Fruit fly (Drosophila melanogaster) whole organism, embryonic: Measurements from ENCODE around the gene CG15333.
A peak's percentile ranks its signal among the peaks of the same experiment; 100 is the strongest.

Experiments used
- Abd-B ChIP-seq: fragments of 200-800 bp; sonication (Bioruptor generic); optimal IDR thresholded peaks from 2 replicates; lab custom pipeline; 2018; ENCODE audit warnings: missing biosample characterization, mild to moderate bottlenecking, missing genetic modification characterization, moderate library complexity
- CG10267 ChIP-seq: fragments of 200-800 bp; sonication (Bioruptor generic); optimal IDR thresholded peaks from 2 replicates; lab custom pipeline; 2018; ENCODE audit warnings: missing biosample characterization, mild to moderate bottlenecking, missing genetic modification characterization, moderate library complexity
- CG10543 ChIP-seq: fragments of 200-800 bp; sonication (Bioruptor generic); optimal IDR thresholded peaks from 3 replicates; lab custom pipeline; 2017; ENCODE audit warnings: missing biosample characterization, mild to moderate bottlenecking, missing genetic modification characterization, moderate library complexity
- CG12769 ChIP-seq: fragments of 200-800 bp; sonication (Bioruptor generic); optimal IDR thresholded peaks from 2 replicates; lab custom pipeline; 2019; ENCODE audit warnings: missing biosample characterization, mild to moderate bottlenecking, missing genetic modification characterization, moderate library complexity
- CG12942 ChIP-seq: fragments of 200-800 bp; sonication (Bioruptor generic); optimal IDR thresholded peaks from 3 replicates; lab custom pipeline; 2016; ENCODE audit warnings: missing biosample characterization, missing genetic modification characterization
- CG15269 ChIP-seq: fragments of 200-800 bp; sonication (Bioruptor generic); optimal IDR thresholded peaks from 2 replicates; lab custom pipeline; 2018; ENCODE audit warnings: missing biosample characterization, mild to moderate bottlenecking, missing genetic modification characterization, moderate library complexity
- CG1647 ChIP-seq: fragments of 200-800 bp; sonication (Bioruptor generic); optimal IDR thresholded peaks from 3 replicates; lab custom pipeline; 2016; ENCODE audit warnings: missing biosample characterization, missing genetic modification characterization
- CG16815 ChIP-seq: fragments of 200-800 bp; sonication (Bioruptor generic); optimal IDR thresholded peaks from 3 replicates; lab custom pipeline; 2017; ENCODE audit warnings: missing biosample characterization, mild to moderate bottlenecking, missing genetic modification characterization
- CG18011 ChIP-seq: fragments of 200-800 bp; sonication (Bioruptor generic); optimal IDR thresholded peaks from 2 replicates; lab custom pipeline; 2017; ENCODE audit warnings: missing biosample characterization, missing genetic modification characterization, mild to moderate bottlenecking, moderate library complexity, missing genotype
- CG18262 ChIP-seq: fragments of 200-800 bp; optimal IDR thresholded peaks from 3 replicates; lab custom pipeline; 2019; ENCODE audit warnings: missing biosample characterization, mild to moderate bottlenecking, missing genetic modification characterization, moderate library complexity
- CG18619 ChIP-seq: fragments of 200-800 bp; sonication (Bioruptor generic); optimal IDR thresholded peaks from 3 replicates; lab custom pipeline; 2017; ENCODE audit warnings: missing biosample characterization, mild to moderate bottlenecking, missing genetic modification characterization
- CG2202 ChIP-seq: fragments of 200-800 bp; sonication (Bioruptor generic); optimal IDR thresholded peaks from 2 replicates; lab custom pipeline; 2018; ENCODE audit warnings: missing biosample characterization, mild to moderate bottlenecking, missing genetic modification characterization
- CG2889 ChIP-seq: fragments of 200-800 bp; sonication (Bioruptor generic); IDR thresholded peaks from 3 replicates; pipeline ENCODE4 v1.3.6; 2022; ENCODE audit warnings: missing biosample characterization, missing genetic modification characterization
- CG31441 ChIP-seq: fragments of 200-800 bp; sonication (Bioruptor generic); IDR thresholded peaks from 2 replicates; pipeline ENCODE4 v1.3.6; 2022; ENCODE audit warnings: missing biosample characterization, missing genetic modification characterization
- CG32767 ChIP-seq: fragments of 200-800 bp; sonication (Bioruptor generic); IDR thresholded peaks from 2 replicates; pipeline ENCODE4 v1.3.6; 2022; ENCODE audit warnings: missing biosample characterization, missing genetic modification characterization
- CG3281 ChIP-seq: fragments of 200-800 bp; sonication (Bioruptor generic); optimal IDR thresholded peaks from 3 replicates; lab custom pipeline; 2017; ENCODE audit warnings: missing biosample characterization, mild to moderate bottlenecking, missing genetic modification characterization
- CG3995 ChIP-seq: fragments of 200-800 bp; sonication (Bioruptor generic); optimal IDR thresholded peaks from 3 replicates; lab custom pipeline; 2016; ENCODE audit warnings: missing biosample characterization, missing genetic modification characterization
- CG4617 ChIP-seq: fragments of 200-800 bp; sonication (Bioruptor generic); optimal IDR thresholded peaks from 3 replicates; lab custom pipeline; 2016; ENCODE audit warnings: missing biosample characterization, missing genetic modification characterization, borderline replicate concordance
- CG6683 ChIP-seq: fragments of 200-800 bp; sonication (Bioruptor generic); optimal IDR thresholded peaks from 2 replicates; lab custom pipeline; 2017; ENCODE audit warnings: missing biosample characterization, mild to moderate bottlenecking, missing genetic modification characterization, missing genetic modification reagents
- CG6765 ChIP-seq: fragments of 200-800 bp; sonication (Bioruptor generic); optimal IDR thresholded peaks from 3 replicates; lab custom pipeline; 2017; ENCODE audit warnings: missing biosample characterization, mild to moderate bottlenecking, missing genetic modification characterization
- CG7556 ChIP-seq: fragments of 200-800 bp; sonication (Bioruptor generic); optimal IDR thresholded peaks from 2 replicates; lab custom pipeline; 2017; ENCODE audit warnings: missing biosample characterization, mild to moderate bottlenecking, missing genetic modification characterization
- CG7786 ChIP-seq: fragments of 200-800 bp; sonication (Bioruptor generic); optimal IDR thresholded peaks from 2 replicates; lab custom pipeline; 2016; ENCODE audit warnings: missing biosample characterization, missing genetic modification characterization
- CG7928 ChIP-seq: fragments of 200-800 bp; sonication (Bioruptor generic); optimal IDR thresholded peaks from 2 replicates; lab custom pipeline; 2017; ENCODE audit warnings: missing biosample characterization, mild to moderate bottlenecking, missing genetic modification characterization
- CG7963 ChIP-seq: fragments of 200-800 bp; sonication (Bioruptor generic); IDR thresholded peaks from 3 replicates; pipeline ENCODE4 v1.3.6; 2022; ENCODE audit warnings: missing biosample characterization, missing genetic modification characterization; ENCODE audit not compliant: partially characterized antibody
- CG8359 ChIP-seq: fragments of 200-800 bp; sonication (Bioruptor generic); optimal IDR thresholded peaks from 2 replicates; lab custom pipeline; 2017; ENCODE audit warnings: missing biosample characterization, mild to moderate bottlenecking, missing genetic modification characterization, borderline replicate concordance
- Doc2 ChIP-seq: fragments of 200-800 bp; sonication (Bioruptor generic); IDR thresholded peaks from 2 replicates; pipeline ENCODE4 v1.3.6; 2022; ENCODE audit warnings: missing biosample characterization, missing genetic modification characterization
- H15 ChIP-seq: fragments of 200-800 bp; sonication (Bioruptor generic); IDR thresholded peaks from 3 replicates; pipeline ENCODE4 v1.3.6; 2022; ENCODE audit warnings: missing biosample characterization, missing genetic modification characterization
- HmgD ChIP-seq: fragments of 200-800 bp; sonication (Bioruptor generic); optimal IDR thresholded peaks from 3 replicates; lab custom pipeline; 2016; ENCODE audit warnings: missing biosample characterization, missing genetic modification characterization
- MESR4 ChIP-seq: fragments of 200-800 bp; sonication (Bioruptor generic); optimal IDR thresholded peaks from 2 replicates; lab custom pipeline; 2018; ENCODE audit warnings: missing biosample characterization, mild to moderate bottlenecking, missing genetic modification characterization, moderate library complexity
- NfI ChIP-seq: fragments of 200-800 bp; sonication (Bioruptor generic); optimal IDR thresholded peaks from 3 replicates; lab custom pipeline; 2018; ENCODE audit warnings: missing biosample characterization, mild to moderate bottlenecking, missing genetic modification characterization, moderate library complexity
- Scr ChIP-seq: fragments of 200-800 bp; sonication (Bioruptor generic); IDR thresholded peaks from 2 replicates; pipeline ENCODE4 v1.3.6; 2022; ENCODE audit warnings: missing biosample characterization, missing genetic modification characterization; ENCODE audit not compliant: partially characterized antibody
- Sox100B ChIP-seq: fragments of 200-800 bp; sonication (Bioruptor generic); optimal IDR thresholded peaks from 3 replicates; lab custom pipeline; 2018; ENCODE audit warnings: missing biosample characterization, mild to moderate bottlenecking, missing genetic modification characterization
- TFAM ChIP-seq: fragments of 200-800 bp; sonication (Bioruptor generic); optimal IDR thresholded peaks from 2 replicates; lab custom pipeline; 2017; ENCODE audit warnings: missing biosample characterization, missing genetic modification characterization, inconsistent platforms
- ase ChIP-seq: fragments of 200-800 bp; sonication (Bioruptor generic); IDR thresholded peaks from 3 replicates; pipeline ENCODE4 v1.3.6; 2022; ENCODE audit warnings: missing biosample characterization, missing genetic modification characterization
- ato ChIP-seq: fragments of 200-800 bp; sonication (Bioruptor generic); IDR thresholded peaks from 2 replicates; pipeline ENCODE4 v1.3.6; 2022; ENCODE audit warnings: missing biosample characterization, missing genetic modification characterization; ENCODE audit not compliant: partially characterized antibody
- bcd ChIP-seq: fragments of 200-800 bp; sonication (Bioruptor generic); optimal IDR thresholded peaks from 2 replicates; lab custom pipeline; 2017; ENCODE audit warnings: missing biosample characterization, mild to moderate bottlenecking, missing genetic modification characterization
- corto ChIP-seq: fragments of 200-800 bp; sonication (Bioruptor generic); optimal IDR thresholded peaks from 2 replicates; lab custom pipeline; 2016; ENCODE audit warnings: missing biosample characterization, mild to moderate bottlenecking, missing genetic modification characterization, moderate library complexity
- cwo ChIP-seq: fragments of 200-800 bp; sonication (Bioruptor generic); optimal IDR thresholded peaks from 3 replicates; lab custom pipeline; 2017; ENCODE audit warnings: missing biosample characterization, missing genetic modification characterization, mild to moderate bottlenecking, moderate library complexity, missing genetic modification reagents
- danr ChIP-seq: fragments of 200-800 bp; sonication (Bioruptor generic); IDR thresholded peaks from 2 replicates; pipeline ENCODE4 v1.3.6; 2022; ENCODE audit warnings: missing biosample characterization, missing genetic modification characterization
- ems ChIP-seq: fragments of 200-800 bp; sonication (Bioruptor generic); optimal IDR thresholded peaks from 3 replicates; lab custom pipeline; 2016; ENCODE audit warnings: missing biosample characterization, missing genetic modification characterization
- en ChIP-seq: fragments of 200-800 bp; sonication (Bioruptor generic); optimal IDR thresholded peaks from 2 replicates; lab custom pipeline; 2016; ENCODE audit warnings: missing biosample characterization, missing genetic modification characterization
- lola ChIP-seq, 3 experiments: fragments of >200 bp in 2 of 3; fragments of 200-800 bp in 1 of 3; sonication (Bioruptor generic) in 1 of 3; optimal IDR thresholded peaks; 2 replicates each; lab custom pipeline; 2017 to 2019; ENCODE audit warnings: missing biosample characterization in 3 of 3, missing genetic modification characterization in 3 of 3, mild to moderate bottlenecking in 1 of 3, moderate library complexity in 1 of 3
- org-1 ChIP-seq: fragments of 200-800 bp; sonication (Bioruptor generic); optimal IDR thresholded peaks from 2 replicates; lab custom pipeline; 2017; ENCODE audit warnings: missing biosample characterization, missing genetic modification characterization
- repo ChIP-seq: fragments of 200-800 bp; sonication (Bioruptor generic); optimal IDR thresholded peaks from 2 replicates; lab custom pipeline; 2016; ENCODE audit warnings: missing biosample characterization, missing genetic modification characterization
- scrt ChIP-seq: fragments of 200-800 bp; sonication (Bioruptor generic); optimal IDR thresholded peaks from 2 replicates; lab custom pipeline; 2018; ENCODE audit warnings: missing biosample characterization, mild to moderate bottlenecking, missing genetic modification characterization, moderate library complexity
- sens ChIP-seq: fragments of 200-800 bp; sonication (Bioruptor generic); peaks from one replicate; lab custom pipeline; 2016; ENCODE audit warnings: missing biosample characterization, missing genetic modification characterization
- tap ChIP-seq: fragments of 200-800 bp; optimal IDR thresholded peaks from 3 replicates; lab custom pipeline; 2019; ENCODE audit warnings: missing biosample characterization, mild to moderate bottlenecking, missing genetic modification characterization, moderate library complexity
- tgo ChIP-seq: fragments of 200-800 bp; sonication (Bioruptor generic); IDR thresholded peaks from 3 replicates; pipeline ENCODE4 v1.3.6; 2022; ENCODE audit warnings: missing biosample characterization, missing genetic modification characterization
- zen2 ChIP-seq: fragments of 200-800 bp; sonication (Bioruptor generic); IDR thresholded peaks from 3 replicates; pipeline ENCODE4 v1.3.6; 2022; ENCODE audit warnings: missing biosample characterization, missing genetic modification characterization; ENCODE audit not compliant: partially characterized antibody

CG15333 gene

dm6 chrX:8057299-8057730 lies 36.2 kb upstream of the CG15333 start:
- TF ChIP-seq CG3995 (peak; percentile 9), CG8359 (GFP tag; lab: Kevin White, UChicago) (peak; percentile 18), danr (GFP tag; lab: Robert Waterston, UW) (0 out of 2 replicates have a peak, but pooled peaks have one; percentile 6), CG2889 (GFP tag; lab: Robert Waterston, UW) (0 out of 3 replicates have a peak, but pooled peaks have one; percentile 57), CG10543 (GFP tag; lab: Kevin White, UChicago) (peak; percentile 65), CG7928 (GFP tag; lab: Kevin White, UChicago) (no peak), H15 (GFP tag; lab: Robert Waterston, UW) (0 out of 3 replicates have a peak, but pooled peaks have one; percentile 16), CG4617 (GFP tag; lab: Kevin White, UChicago) (peak; percentile 29), TFAM (peak; percentile 26), ems (peak; percentile 71), HmgD (peak; percentile 59), CG3281 (GFP tag; lab: Kevin White, UChicago) (peak; percentile 81), Abd-B (GFP tag; lab: Kevin White, UChicago) (peak; percentile 77), sens (peak; percentile 93), CG18262 (tag; lab: Kevin White, UChicago) (peak; percentile 84), NfI (GFP tag; lab: Kevin White, UChicago) (peak; percentile 80), CG10267 (tag; lab: Kevin White, UChicago) (peak; percentile 52), CG7963 (GFP tag; lab: Robert Waterston, UW) (no peak), tap (tag; lab: Kevin White, UChicago) (peak; percentile 29), org-1 (GFP tag; lab: Kevin White, UChicago) (peak; percentile 76), tgo (GFP tag; lab: Robert Waterston, UW) (peak; percentile 49; the same call in 2 of the 3 replicates), CG31441 (GFP tag; lab: Robert Waterston, UW) (peak; percentile 75), Scr (GFP tag; lab: Robert Waterston, UW) (no peak), CG12769 (tag; lab: Kevin White, UChicago) (no peak), CG1647 (GFP tag; lab: Kevin White, UChicago) (peak; percentile 66), Doc2 (0 out of 2 replicates have a peak, but pooled peaks have one; percentile 41), CG18619 (GFP tag; lab: Kevin White, UChicago) (peak; percentile 75), scrt (GFP tag; lab: Kevin White, UChicago) (peak; percentile 63), repo (GFP tag; lab: Kevin White, UChicago) (peak; percentile 71), ato (GFP tag; lab: Robert Waterston, UW) (no peak), CG7556 (GFP tag; lab: Kevin White, UChicago) (peak; percentile 85), en (GFP tag; lab: Kevin White, UChicago) (peak; percentile 63), CG2202 (tag; lab: Kevin White, UChicago) (no peak), MESR4 (no peak), CG6765 (GFP tag; lab: Kevin White, UChicago) (peak; percentile 25), CG32767 (0 out of 2 replicates have a peak, but pooled peaks have one; percentile 10), bcd (GFP tag; lab: Kevin White, UChicago) (peak; percentile 77), zen2 (no peak), corto (no peak), CG16815 (GFP tag; lab: Kevin White, UChicago) (peak; percentile 77), CG15269 (peak; percentile 82), CG12942 (peak; percentile 57), CG18011 (GFP tag; lab: Kevin White, UChicago) (peak; percentile 45), cwo (GFP tag; lab: Kevin White, UChicago) (peak; percentile 48), CG6683 (peak; percentile 28), lola (GFP tag; optimal IDR thresholded peaks at IDR 0.05; lab: Kevin White, UChicago) (peak in 1 of 3 experiments; percentile 76), CG7786 (GFP tag; lab: Kevin White, UChicago) (peak; percentile 70), Sox100B (peak; percentile 87), ase (no peak)
